Fruit fly (Drosophila melanogaster) whole organism, embryonic: ENCODE data around the gene CG15403.

Source experiments
- Ada2b ChIP-seq: fragments of 200-800 bp; sonication (Bioruptor generic); IDR thresholded peaks from 2 replicates; pipeline ENCODE4 v1.3.6; 2022; ENCODE audit warnings: missing biosample characterization, missing genetic modification characterization
- Atf-2 ChIP-seq: fragments of 200-800 bp; sonication (Bioruptor generic); optimal IDR thresholded peaks from 2 replicates; lab custom pipeline; 2016; ENCODE audit warnings: missing biosample characterization, missing genetic modification characterization
- Atf3 ChIP-seq: fragments of 200-800 bp; sonication (Bioruptor generic); optimal IDR thresholded peaks from 3 replicates; lab custom pipeline; 2016; ENCODE audit warnings: missing biosample characterization, missing genetic modification characterization
- Blimp-1 ChIP-seq: fragments of 200-800 bp; sonication (Bioruptor generic); optimal IDR thresholded peaks from 3 replicates; lab custom pipeline; 2018; ENCODE audit warnings: missing biosample characterization, missing genetic modification characterization, mild to moderate bottlenecking, moderate library complexity, missing genetic modification reagents
- CG10147 ChIP-seq: fragments of 200-800 bp; sonication (Bioruptor generic); optimal IDR thresholded peaks from 2 replicates; lab custom pipeline; 2019; ENCODE audit warnings: missing biosample characterization, mild to moderate bottlenecking, missing genetic modification characterization, moderate library complexity
- CG11085 ChIP-seq: fragments of 200-800 bp; sonication (Bioruptor generic); IDR thresholded peaks from 2 replicates; pipeline ENCODE4 v1.3.6; 2022; ENCODE audit warnings: missing biosample characterization, missing genetic modification characterization
- CG12104 ChIP-seq: fragments of 200-800 bp; sonication (Bioruptor generic); optimal IDR thresholded peaks from 3 replicates; lab custom pipeline; 2016; ENCODE audit warnings: missing biosample characterization, missing genetic modification characterization
- CG15011 ChIP-seq: fragments of 200-800 bp; sonication (Bioruptor generic); optimal IDR thresholded peaks from 3 replicates; lab custom pipeline; 2018; ENCODE audit warnings: missing biosample characterization, mild to moderate bottlenecking, missing genetic modification characterization
- CG16813 ChIP-seq: fragments of 200-800 bp; sonication (Bioruptor generic); IDR thresholded peaks from 3 replicates; pipeline ENCODE4 v1.3.6; 2022; ENCODE audit warnings: missing biosample characterization, missing genetic modification characterization; ENCODE audit not compliant: partially characterized antibody
- CG18764 ChIP-seq: fragments of 200-800 bp; sonication (Bioruptor generic); optimal IDR thresholded peaks from 3 replicates; lab custom pipeline; 2016; ENCODE audit warnings: missing biosample characterization, missing genetic modification characterization
- CG2199 ChIP-seq: fragments of 200-800 bp; sonication (Bioruptor generic); IDR thresholded peaks from 3 replicates; pipeline ENCODE4 v1.3.6; 2022; ENCODE audit warnings: missing biosample characterization, missing genetic modification characterization
- CG34422 ChIP-seq: fragments of 200-800 bp; sonication (Bioruptor generic); IDR thresholded peaks from 3 replicates; pipeline ENCODE4 v1.3.6; 2022; ENCODE audit warnings: missing biosample characterization, missing genetic modification characterization
- CG3995 ChIP-seq: fragments of 200-800 bp; sonication (Bioruptor generic); optimal IDR thresholded peaks from 3 replicates; lab custom pipeline; 2016; ENCODE audit warnings: missing biosample characterization, missing genetic modification characterization
- CG4328 ChIP-seq: fragments of 200-800 bp; sonication (Bioruptor generic); optimal IDR thresholded peaks from 3 replicates; lab custom pipeline; 2017; ENCODE audit warnings: missing biosample characterization, missing genetic modification reagents, missing genetic modification characterization
- CG4820 ChIP-seq: fragments of 200-800 bp; sonication (Bioruptor generic); optimal IDR thresholded peaks from 3 replicates; lab custom pipeline; 2016; ENCODE audit warnings: missing biosample characterization, missing genetic modification characterization
- CG6765 ChIP-seq: fragments of 200-800 bp; sonication (Bioruptor generic); optimal IDR thresholded peaks from 3 replicates; lab custom pipeline; 2017; ENCODE audit warnings: missing biosample characterization, mild to moderate bottlenecking, missing genetic modification characterization
- CG6791 ChIP-seq: fragments of 200-800 bp; sonication (Bioruptor generic); IDR thresholded peaks from 3 replicates; pipeline ENCODE4 v1.3.6; 2022; ENCODE audit warnings: missing biosample characterization, missing genetic modification characterization; ENCODE audit not compliant: partially characterized antibody
- CG8290 ChIP-seq, 3 experiments: fragments of 200-800 bp; sonication (Bioruptor generic); optimal IDR thresholded peaks; 2 replicates each; lab custom pipeline; 2016 to 2019; ENCODE audit warnings: missing biosample characterization in 3 of 3, missing genetic modification characterization in 3 of 3, mild to moderate bottlenecking in 2 of 3, moderate library complexity in 1 of 3
- CG9797 ChIP-seq: fragments of 200-800 bp; sonication (Bioruptor generic); optimal IDR thresholded peaks from 3 replicates; lab custom pipeline; 2018; ENCODE audit warnings: missing biosample characterization, mild to moderate bottlenecking, missing genetic modification characterization
- Dll ChIP-seq: fragments of 200-800 bp; sonication (Bioruptor generic); IDR thresholded peaks from 4 replicates; pipeline ENCODE4 v1.3.6; 2022; ENCODE audit warnings: missing biosample characterization, missing genetic modification characterization; ENCODE audit not compliant: partially characterized antibody
- Elba2 ChIP-seq: fragments of 200-800 bp; sonication (Bioruptor generic); optimal IDR thresholded peaks from 3 replicates; lab custom pipeline; 2016; ENCODE audit warnings: missing biosample characterization, missing genetic modification characterization
- Fer1 ChIP-seq: fragments of 200-800 bp; sonication (Bioruptor generic); optimal IDR thresholded peaks from 2 replicates; lab custom pipeline; 2017; ENCODE audit warnings: missing biosample characterization, mild to moderate bottlenecking, missing genetic modification characterization
- Oli ChIP-seq: fragments of 200-800 bp; sonication (Bioruptor generic); optimal IDR thresholded peaks from 2 replicates; lab custom pipeline; 2018; ENCODE audit warnings: missing biosample characterization, mild to moderate bottlenecking, missing genetic modification characterization, moderate library complexity
- Opbp ChIP-seq: fragments of 200-800 bp; sonication (Bioruptor generic); IDR thresholded peaks from 3 replicates; pipeline ENCODE4 v1.3.6; 2022; ENCODE audit warnings: missing biosample characterization, missing genetic modification characterization; ENCODE audit not compliant: partially characterized antibody
- Scr ChIP-seq: fragments of 200-800 bp; sonication (Bioruptor generic); IDR thresholded peaks from 2 replicates; pipeline ENCODE4 v1.3.6; 2022; ENCODE audit warnings: missing biosample characterization, missing genetic modification characterization; ENCODE audit not compliant: partially characterized antibody
- Ssrp ChIP-seq: fragments of 200-800 bp; sonication (Bioruptor generic); optimal IDR thresholded peaks from 2 replicates; lab custom pipeline; 2018; ENCODE audit warnings: missing biosample characterization, mild to moderate bottlenecking, missing genetic modification characterization, moderate library complexity
- bsh ChIP-seq, 2 experiments: fragments of 200-800 bp; sonication (Bioruptor generic); optimal IDR thresholded peaks; 2 replicates each; lab custom pipeline; 2017 to 2018; ENCODE audit warnings: mild to moderate bottlenecking in 2 of 2, missing biosample characterization in 2 of 2, missing genetic modification characterization in 2 of 2, moderate library complexity in 1 of 2
- chinmo ChIP-seq: fragments of 200-800 bp; sonication (Bioruptor generic); IDR thresholded peaks from 4 replicates; pipeline ENCODE4 v1.3.6; 2022; ENCODE audit warnings: missing biosample characterization, missing genetic modification characterization; ENCODE audit not compliant: partially characterized antibody
- crp ChIP-seq, 2 experiments: fragments of 200-800 bp; sonication (Bioruptor generic); optimal IDR thresholded peaks; 2 replicates in 1 of 2; 3 replicates in 1 of 2; lab custom pipeline; 2017; ENCODE audit warnings: missing biosample characterization in 2 of 2, missing genetic modification characterization in 2 of 2, mild to moderate bottlenecking in 1 of 2, moderate library complexity in 1 of 2
- gem ChIP-seq: fragments of 200-800 bp; sonication (Bioruptor generic); optimal IDR thresholded peaks from 2 replicates; lab custom pipeline; 2019; ENCODE audit warnings: missing biosample characterization, mild to moderate bottlenecking, missing genetic modification characterization, moderate library complexity
- gt ChIP-seq: fragments of 200-800 bp; sonication (Bioruptor generic); IDR thresholded peaks from 2 replicates; pipeline ENCODE4 v1.3.6; 2022; ENCODE audit warnings: missing biosample characterization, missing genetic modification characterization
- h ChIP-seq: fragments of >200 bp; optimal IDR thresholded peaks from 2 replicates; lab custom pipeline; 2017
- ham ChIP-seq: fragments of 200-800 bp; sonication (Bioruptor generic); IDR thresholded peaks from 2 replicates; pipeline ENCODE4 v1.3.6; 2022; ENCODE audit warnings: missing biosample characterization, missing genetic modification characterization
- hb ChIP-seq: fragments of 200-800 bp; sonication (Bioruptor generic); IDR thresholded peaks from 3 replicates; pipeline ENCODE4 v1.3.6; 2022; ENCODE audit warnings: missing biosample characterization, missing genetic modification characterization; ENCODE audit not compliant: partially characterized antibody
- inv ChIP-seq: fragments of 200-800 bp; sonication (Bioruptor generic); IDR thresholded peaks from 2 replicates; pipeline ENCODE4 v1.3.6; 2022; ENCODE audit warnings: missing biosample characterization, missing genetic modification characterization; ENCODE audit not compliant: partially characterized antibody
- jumu ChIP-seq: fragments of 200-800 bp; sonication (Bioruptor generic); optimal IDR thresholded peaks from 3 replicates; lab custom pipeline; 2016; ENCODE audit warnings: missing biosample characterization, missing genetic modification characterization
- nom ChIP-seq: fragments of 200-800 bp; sonication (Bioruptor generic); optimal IDR thresholded peaks from 2 replicates; lab custom pipeline; 2017; ENCODE audit warnings: missing biosample characterization, missing genetic modification characterization, mild to moderate bottlenecking, moderate library complexity, missing genetic modification reagents
- schlank ChIP-seq: fragments of 200-800 bp; sonication (Bioruptor generic); optimal IDR thresholded peaks from 2 replicates; lab custom pipeline; 2018; ENCODE audit warnings: missing biosample characterization, mild to moderate bottlenecking, missing genetic modification characterization
- scrt ChIP-seq: fragments of 200-800 bp; sonication (Bioruptor generic); optimal IDR thresholded peaks from 2 replicates; lab custom pipeline; 2018; ENCODE audit warnings: missing biosample characterization, mild to moderate bottlenecking, missing genetic modification characterization, moderate library complexity
- tap ChIP-seq: fragments of 200-800 bp; optimal IDR thresholded peaks from 3 replicates; lab custom pipeline; 2019; ENCODE audit warnings: missing biosample characterization, mild to moderate bottlenecking, missing genetic modification characterization, moderate library complexity
- trh ChIP-seq: fragments of 200-800 bp; sonication (Bioruptor generic); optimal IDR thresholded peaks from 2 replicates; lab custom pipeline; 2016; ENCODE audit warnings: missing biosample characterization, missing genetic modification characterization
- ttk ChIP-seq: fragments of 200-800 bp; sonication (Bioruptor generic); IDR thresholded peaks from 2 replicates; pipeline ENCODE4 v2.1.2; 2022; ENCODE audit warnings: missing biosample characterization, missing genetic modification characterization
- unc-4 ChIP-seq: fragments of 200-800 bp; sonication (Bioruptor generic); IDR thresholded peaks from 2 replicates; pipeline ENCODE4 v1.3.6; 2022; ENCODE audit warnings: missing biosample characterization, missing genetic modification characterization; ENCODE audit not compliant: partially characterized antibody
- wek ChIP-seq: fragments of 200-800 bp; sonication (Bioruptor generic); optimal IDR thresholded peaks from 3 replicates; lab custom pipeline; 2018; ENCODE audit warnings: missing biosample characterization, mild to moderate bottlenecking, missing genetic modification characterization, moderate library complexity

CG15403 gene

dm6 chr2L:3158260-3159072 lies 30.0 kb downstream of the CG15403 start (continued):
- TF ChIP-seq wek (GFP tag; lab: Kevin White, UChicago), result no peak
- no peak for TF ChIP-seq CG18764 (GFP tag; lab: Kevin White, UChicago)
- TF ChIP-seq CG34422 (GFP tag; lab: Robert Waterston, UW), result peak; percentile 26; the same call in 1 of the 3 replicates
- TF ChIP-seq jumu, result peak; percentile 5
- no peak for TF ChIP-seq tap (tag; lab: Kevin White, UChicago)
- no peak for TF ChIP-seq schlank (tag; lab: Kevin White, UChicago)

DNA sequence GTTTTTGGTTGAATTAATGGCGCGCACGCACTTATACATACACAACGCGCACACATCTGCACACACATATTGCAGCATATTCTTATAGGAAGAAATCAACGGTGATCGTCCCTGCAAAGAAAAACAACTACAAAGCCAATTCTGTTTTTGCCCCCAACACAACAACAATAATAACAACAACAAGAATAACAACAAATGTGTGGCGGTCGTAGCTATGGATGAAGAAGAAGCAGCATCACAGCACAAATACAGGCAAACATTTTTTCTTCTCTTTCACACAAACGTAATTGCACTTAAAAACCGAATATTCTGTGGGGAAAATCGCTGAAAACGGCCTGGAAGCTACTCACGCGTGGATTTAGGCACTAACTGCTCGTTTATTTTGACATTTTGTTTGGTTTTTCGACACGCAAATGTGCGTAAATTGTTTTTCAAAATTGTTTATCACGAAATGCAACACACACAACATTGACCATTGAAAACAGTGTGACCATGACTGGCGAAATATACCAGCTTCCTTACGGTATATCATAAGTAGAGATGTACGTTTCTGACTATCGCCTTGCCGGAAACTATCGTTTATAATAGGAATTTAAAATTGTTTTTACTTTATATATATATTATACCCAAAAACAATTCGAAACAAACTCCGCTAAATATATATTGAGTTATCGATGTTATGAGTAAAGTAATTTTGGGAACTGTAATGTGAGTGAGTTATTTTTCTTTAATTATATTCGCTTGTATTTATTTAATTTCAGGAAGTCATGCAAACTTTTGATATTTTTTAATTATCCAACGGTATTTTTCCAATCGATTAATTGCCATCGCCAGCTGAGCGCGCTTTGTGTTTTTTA lies 30.9 kb downstream of the CG15403 start, which contains the start of the genes Mad and gkt:
Gene Mad, minus strand, starts transcription at position 500 of the 857 bp plus-strand sequence.
Gene gkt, plus strand, starts transcription at position 807 of the 857 bp plus-strand sequence.
- TF ChIP-seq Opbp, result no peak
- no peak for TF ChIP-seq CG2199
- TF ChIP-seq unc-4 (GFP tag; lab: Robert Waterston, UW), result peak; percentile 51
- TF ChIP-seq gem, result peak; percentile 4
- TF ChIP-seq Atf3 (GFP tag; lab: Kevin White, UChicago), result no peak
- peak; percentile 88 for TF ChIP-seq chinmo (GFP tag; lab: Robert Waterston, UW)
- no peak for TF ChIP-seq Ssrp
- TF ChIP-seq nom, result peak; percentile 60
- no peak for TF ChIP-seq CG15011
- TF ChIP-seq CG9797 (GFP tag; lab: Kevin White, UChicago), result peak; percentile 39
- no peak for TF ChIP-seq Blimp-1 (GFP tag; lab: Kevin White, UChicago)
- peak; percentile 65 for TF ChIP-seq CG16813 (GFP tag; lab: Robert Waterston, UW)
- peak; percentile 67 for TF ChIP-seq Scr (GFP tag; lab: Robert Waterston, UW)
- TF ChIP-seq Atf-2 (GFP tag; lab: Kevin White, UChicago), result no peak
- TF ChIP-seq Ada2b (GFP tag; lab: Robert Waterston, UW), result no peak
- peak in 1 of 2 experiments; percentile 41 for TF ChIP-seq crp (GFP tag; optimal IDR thresholded peaks at IDR 0.05; lab: Kevin White, UChicago)
- TF ChIP-seq scrt (GFP tag; lab: Kevin White, UChicago), result no peak
- TF ChIP-seq ttk (GFP tag; lab: Robert Waterston, UW), result no peak
- peak; percentile 75 for TF ChIP-seq Dll (GFP tag; lab: Robert Waterston, UW)
- TF ChIP-seq bsh (GFP tag; optimal IDR thresholded peaks at IDR 0.05; lab: Kevin White, UChicago), result no peak
- no peak for TF ChIP-seq trh (GFP tag; lab: Kevin White, UChicago)
- TF ChIP-seq CG6791 (GFP tag; lab: Robert Waterston, UW), result peak; percentile 51; the same call in 2 of the 3 replicates
- TF ChIP-seq CG12104 (GFP tag; lab: Kevin White, UChicago), result no peak
- no peak for TF ChIP-seq CG6765 (GFP tag; lab: Kevin White, UChicago)
- peak; percentile 26 for TF ChIP-seq Elba2 (GFP tag; lab: Kevin White, UChicago)
- peak; percentile 21 for TF ChIP-seq CG10147
- TF ChIP-seq hb (GFP tag; lab: Robert Waterston, UW), result no peak
- no peak for TF ChIP-seq CG8290 (GFP tag; optimal IDR thresholded peaks at IDR 0.05; lab: Kevin White, UChicago)
- no peak for TF ChIP-seq CG8290 (tag; optimal IDR thresholded peaks at IDR 0.05; lab: Kevin White, UChicago)
- no peak for TF ChIP-seq CG4820 (GFP tag; lab: Kevin White, UChicago)
- TF ChIP-seq CG4328 (GFP tag; lab: Kevin White, UChicago), result no peak
- TF ChIP-seq CG3995 (GFP tag; lab: Kevin White, UChicago), result peak; percentile 64
- no peak for TF ChIP-seq gt (GFP tag; lab: Robert Waterston, UW)
- TF ChIP-seq Fer1, result no peak
- TF ChIP-seq CG11085 (GFP tag; lab: Robert Waterston, UW), result no peak
- TF ChIP-seq ham (GFP tag; lab: Robert Waterston, UW), result no peak
- TF ChIP-seq Oli, result no peak
- peak; percentile 52 for TF ChIP-seq inv
- no peak for TF ChIP-seq h
